Fruit fly (Drosophila melanogaster): Measurements from ENCODE around the gene CG4619.

Gene CG4619

DNA sequence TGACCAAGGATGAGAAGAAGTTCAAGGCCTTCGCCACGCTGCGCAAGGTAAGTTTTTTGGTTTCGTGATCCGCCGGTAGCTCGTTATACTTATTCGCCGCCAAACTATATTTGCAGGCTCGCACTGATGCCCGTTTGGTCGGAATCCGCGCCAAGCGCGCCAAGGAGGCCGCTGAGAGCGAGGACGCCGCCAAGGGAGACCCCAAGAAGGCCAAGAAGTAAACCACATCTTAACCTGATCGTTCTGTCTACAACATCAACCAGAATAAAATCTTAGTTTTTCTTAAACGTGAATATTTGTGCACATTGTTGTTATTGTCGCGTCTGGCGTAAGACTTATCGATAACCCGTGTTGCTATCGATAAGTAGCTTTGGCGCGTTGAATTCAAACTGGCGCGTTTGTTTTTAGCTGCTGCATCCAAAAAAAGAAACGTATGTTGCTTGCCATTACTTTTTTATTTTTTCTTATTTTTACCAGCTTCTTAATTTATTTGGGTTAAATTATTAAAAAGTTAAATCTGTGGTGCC, 29.6 kb downstream of the CG4619 start (continued):
- TF ChIP-seq CG13624 (GFP tag; optimal IDR thresholded peaks at IDR 0.05): no peak
- peak; percentile 73 for TF ChIP-seq Dp (GFP tag; optimal IDR thresholded peaks at IDR 0.05)
- TF ChIP-seq Sox100B (GFP tag; optimal IDR thresholded peaks at IDR 0.05): no peak
- TF ChIP-seq twi (tag; optimal IDR thresholded peaks at IDR 0.05): no peak
- TF ChIP-seq Med (GFP tag): peak; percentile 70
- no peak for TF ChIP-seq CG16863 (GFP tag; optimal IDR thresholded peaks at IDR 0.05)
- TF ChIP-seq H2.0 (GFP tag; IDR thresholded peaks at IDR 0.05): no peak
- TF ChIP-seq CG10565 (GFP tag; optimal IDR thresholded peaks at IDR 0.05): no peak
- no peak for TF ChIP-seq CG18476 (GFP tag; optimal IDR thresholded peaks at IDR 0.05)
- TF ChIP-seq CG2116 (GFP tag; optimal IDR thresholded peaks at IDR 0.05): peak; percentile 45
- no peak for TF ChIP-seq CG1024 (GFP tag; IDR thresholded peaks at IDR 0.05)
- no peak for TF ChIP-seq CG7357 (GFP tag; IDR thresholded peaks at IDR 0.05)
- TF ChIP-seq hb (GFP tag; IDR thresholded peaks at IDR 0.05; ENCODE audit: partially characterized antibody): 0 out of 3 replicates have a peak, but pooled peaks have one; percentile 31
- TF ChIP-seq Dad (GFP tag; optimal IDR thresholded peaks at IDR 0.05): no peak
- no peak for TF ChIP-seq CG6813 (GFP tag; optimal IDR thresholded peaks at IDR 0.05)
- no peak for TF ChIP-seq gsb (GFP tag; IDR thresholded peaks at IDR 0.05)
- TF ChIP-seq chinmo (GFP tag; IDR thresholded peaks at IDR 0.05; ENCODE audit: partially characterized antibody): 0 out of 4 replicates have a peak, but pooled peaks have one; percentile 53
- TF ChIP-seq Doc3 (GFP tag; IDR thresholded peaks at IDR 0.05; ENCODE audit: partially characterized antibody): 0 out of 3 replicates have a peak, but pooled peaks have one; percentile 28
- no peak for TF ChIP-seq CG2678 (tag; optimal IDR thresholded peaks at IDR 0.05)
- TF ChIP-seq Bgb (GFP tag; IDR thresholded peaks at IDR 0.05; ENCODE audit: partially characterized antibody): peak; percentile 53; the same call in 1 of the 2 replicates
- peak; percentile 6 for TF ChIP-seq stwl (tag; optimal IDR thresholded peaks at IDR 0.05)
- no peak for TF ChIP-seq CG11456 (GFP tag; IDR thresholded peaks at IDR 0.05)
- peak; percentile 20 for TF ChIP-seq trem (tag; optimal IDR thresholded peaks at IDR 0.05)
- no peak for TF ChIP-seq Max (GFP tag; optimal IDR thresholded peaks at IDR 0.05)
- peak; percentile 69 for TF ChIP-seq CG34224 (GFP tag; IDR thresholded peaks at IDR 0.05; ENCODE audit: partially characterized antibody)
- TF ChIP-seq dan (GFP tag; IDR thresholded peaks at IDR 0.05): no peak
- TF ChIP-seq ham (GFP tag; IDR thresholded peaks at IDR 0.05): no peak
- peak; percentile 65 for TF ChIP-seq HLH4C (GFP tag; IDR thresholded peaks at IDR 0.05; ENCODE audit: partially characterized antibody)
- TF ChIP-seq ranshi (GFP tag; IDR thresholded peaks at IDR 0.05): no peak
- 0 out of 2 replicates have a peak, but pooled peaks have one; percentile 27 for TF ChIP-seq bbx (GFP tag; IDR thresholded peaks at IDR 0.05; ENCODE audit: partially characterized antibody)
- TF ChIP-seq CG8359 (GFP tag; optimal IDR thresholded peaks at IDR 0.05; ENCODE audit: borderline replicate concordance): no peak
- no peak for TF ChIP-seq oc (tag; optimal IDR thresholded peaks at IDR 0.05)
- no peak for TF ChIP-seq CG1603 (tag; optimal IDR thresholded peaks at IDR 0.05)
- TF ChIP-seq CG17361 (GFP tag; IDR thresholded peaks at IDR 0.05): no peak
- peak; percentile 70 for TF ChIP-seq ato (GFP tag; IDR thresholded peaks at IDR 0.05; ENCODE audit: partially characterized antibody)
- TF ChIP-seq tna (GFP tag; IDR thresholded peaks at IDR 0.05; ENCODE audit: partially characterized antibody): peak; percentile 31
- peak in 1 of 2 experiments; percentile 74 for TF ChIP-seq Pdp1 (GFP tag; optimal IDR thresholded peaks at IDR 0.05)
- no peak for TF ChIP-seq pum (GFP tag; optimal IDR thresholded peaks at IDR 0.05)
- TF ChIP-seq zen2 (GFP tag; IDR thresholded peaks at IDR 0.05; ENCODE audit: partially characterized antibody): peak; percentile 44; the same call in 2 of the 3 replicates
- TF ChIP-seq gem (tag; optimal IDR thresholded peaks at IDR 0.05): no peak
- TF ChIP-seq BEAF-32 (GFP tag; optimal IDR thresholded peaks at IDR 0.05): peak; percentile 37
- peak; percentile 72 for TF ChIP-seq Dll (GFP tag; IDR thresholded peaks at IDR 0.05; ENCODE audit: partially characterized antibody)
- no peak for TF ChIP-seq tup (GFP tag; optimal IDR thresholded peaks at IDR 0.05)
- no peak for TF ChIP-seq z (GFP tag; IDR thresholded peaks at IDR 0.05)
- TF ChIP-seq sna (GFP tag; IDR thresholded peaks at IDR 0.05; ENCODE audit: partially characterized antibody): peak; percentile 71
- TF ChIP-seq nerfin-2 (GFP tag; IDR thresholded peaks at IDR 0.05; ENCODE audit: partially characterized antibody): peak; percentile 65; the same call in 1 of the 2 replicates
- peak; percentile 89 for TF ChIP-seq E2f2 (GFP tag; IDR thresholded peaks at IDR 0.05)
- TF ChIP-seq ftz-f1 (GFP tag; optimal IDR thresholded peaks at IDR 0.05): no peak
